Fruit fly (Drosophila melanogaster) whole organism, pupa: ENCODE measurements around the gene CG7201.
A peak's percentile ranks its signal among the peaks of the same experiment; 100 is the strongest.

ENCODE experiments used
- CG10348 ChIP-seq: fragments of 200-800 bp; sonication (Bioruptor generic); IDR thresholded peaks from 2 replicates; pipeline ENCODE4 v1.3.6; 2022; ENCODE audit warnings: missing biosample characterization, missing genetic modification characterization
- CG12605 ChIP-seq: fragments of 200-800 bp; sonication (Bioruptor generic); IDR thresholded peaks from 2 replicates; pipeline ENCODE4 v1.3.6; 2022; ENCODE audit warnings: missing biosample characterization, missing genetic modification characterization
- CG13204 ChIP-seq: fragments of 200-800 bp; sonication (Bioruptor generic); optimal IDR thresholded peaks from 2 replicates; lab custom pipeline; 2018; ENCODE audit warnings: missing biosample characterization, mild to moderate bottlenecking, missing genetic modification characterization, moderate library complexity
- CG14655 ChIP-seq: fragments of 200-800 bp; sonication (Bioruptor generic); optimal IDR thresholded peaks from 3 replicates; lab custom pipeline; 2017; ENCODE audit warnings: mild to moderate bottlenecking, missing biosample characterization, missing genetic modification reagents, missing genetic modification characterization
- CG15710 ChIP-seq: fragments of 200-800 bp; sonication (Bioruptor generic); optimal IDR thresholded peaks from 2 replicates; lab custom pipeline; 2018; ENCODE audit warnings: missing biosample characterization, mild to moderate bottlenecking, missing genetic modification characterization, moderate library complexity
- CG17806 ChIP-seq: fragments of 200-800 bp; sonication (Bioruptor generic); optimal IDR thresholded peaks from 2 replicates; lab custom pipeline; 2018; ENCODE audit warnings: missing biosample characterization, mild to moderate bottlenecking, missing genetic modification characterization, moderate library complexity
- CG32121 ChIP-seq: fragments of 200-800 bp; sonication (Bioruptor generic); IDR thresholded peaks from 2 replicates; pipeline ENCODE4 v1.3.6; 2022; ENCODE audit warnings: missing biosample characterization, missing genetic modification characterization
- CG34367 ChIP-seq: fragments of 200-800 bp; sonication (Bioruptor generic); optimal IDR thresholded peaks from 2 replicates; lab custom pipeline; 2018; ENCODE audit warnings: missing biosample characterization, mild to moderate bottlenecking, missing genetic modification characterization
- CG4496 ChIP-seq: fragments of 200-800 bp; sonication (Bioruptor generic); IDR thresholded peaks from 3 replicates; pipeline ENCODE4 v1.3.6; 2022; ENCODE audit warnings: missing biosample characterization, missing genetic modification characterization
- CG8159 ChIP-seq: fragments of 200-800 bp; sonication (Bioruptor generic); optimal IDR thresholded peaks from 3 replicates; lab custom pipeline; 2018; ENCODE audit warnings: missing biosample characterization, mild to moderate bottlenecking, missing genetic modification characterization, moderate library complexity
- CG8301 ChIP-seq: fragments of 200-800 bp; sonication (Bioruptor generic); optimal IDR thresholded peaks from 2 replicates; lab custom pipeline; 2018; ENCODE audit warnings: missing biosample characterization, mild to moderate bottlenecking, missing genetic modification characterization
- CG9948 ChIP-seq: fragments of 200-800 bp; sonication (Bioruptor generic); optimal IDR thresholded peaks from 2 replicates; lab custom pipeline; 2018; ENCODE audit warnings: missing biosample characterization, mild to moderate bottlenecking, missing genetic modification characterization, moderate library complexity
- D1 ChIP-seq: fragments of 200-800 bp; sonication (Bioruptor generic); optimal IDR thresholded peaks from 2 replicates; lab custom pipeline; 2018; ENCODE audit warnings: missing biosample characterization, mild to moderate bottlenecking, missing genetic modification characterization, moderate library complexity
- EcR ChIP-seq: fragments of 200-800 bp; sonication (Bioruptor generic); optimal IDR thresholded peaks from 3 replicates; lab custom pipeline; 2019; ENCODE audit warnings: missing biosample characterization, missing genetic modification characterization, mild to moderate bottlenecking, moderate library complexity, missing genetic modification reagents
- Ets98B ChIP-seq: fragments of 200-800 bp; sonication (Bioruptor generic); IDR thresholded peaks from 2 replicates; pipeline ENCODE4 v1.3.6; 2022; ENCODE audit warnings: missing biosample characterization, missing genetic modification characterization
- Pif1A ChIP-seq: fragments of 200-800 bp; sonication (Bioruptor generic); optimal IDR thresholded peaks from 3 replicates; lab custom pipeline; 2016; ENCODE audit warnings: missing biosample characterization, missing genetic modification characterization
- Pif1B ChIP-seq: fragments of 200-800 bp; sonication (Bioruptor generic); optimal IDR thresholded peaks from 3 replicates; lab custom pipeline; 2016; ENCODE audit warnings: missing biosample characterization, missing genetic modification characterization
- Snoo ChIP-seq: fragments of 200-800 bp; sonication (Bioruptor generic); optimal IDR thresholded peaks from 3 replicates; lab custom pipeline; 2017; ENCODE audit warnings: missing biosample characterization, mild to moderate bottlenecking, missing genetic modification characterization, inconsistent platforms
- fd96Ca ChIP-seq: fragments of 200-800 bp; sonication (Bioruptor generic); IDR thresholded peaks from 3 replicates; pipeline ENCODE4 v1.3.6; 2022; ENCODE audit warnings: missing biosample characterization, missing genetic modification characterization
- gl ChIP-seq: fragments of 200-800 bp; sonication (Bioruptor generic); optimal IDR thresholded peaks from 2 replicates; lab custom pipeline; 2018; ENCODE audit warnings: missing biosample characterization, mild to moderate bottlenecking, missing genetic modification characterization
- rn ChIP-seq: fragments of 200-800 bp; sonication (Bioruptor generic); IDR thresholded peaks from 2 replicates; pipeline ENCODE4 v1.3.6; 2022; ENCODE audit warnings: missing biosample characterization, missing genetic modification characterization

The CG7201 gene

dm6 chr3L:8295227-8295626 lies at the start of gene CG7201:
CG7201 (minus strand) TSS chr3L:8295327.
- TF ChIP-seq CG4496 (0 out of 3 replicates have a peak, but pooled peaks have one; percentile 16), rn (GFP tag; lab: Robert Waterston, UW) (peak; percentile 4; the same call in 1 of the 2 replicates), Pif1A (GFP tag; lab: Kevin White, UChicago) (no peak)

- TF ChIP-seq CG8159 (tag; lab: Kevin White, UChicago) (peak; percentile 57), CG12605 (GFP tag; lab: Robert Waterston, UW) (no peak), CG34367 (tag; lab: Kevin White, UChicago) (peak; percentile 49), EcR (no peak), Snoo (tag; lab: Kevin White, UChicago) (peak; percentile 26), CG17806 (peak; percentile 38), CG10348 (GFP tag; lab: Robert Waterston, UW) (no peak), CG4496 (peak; percentile 44; the same call in 2 of the 3 replicates), Pif1A (GFP tag; lab: Kevin White, UChicago) (peak; percentile 68), CG8301 (peak; percentile 28), CG15710 (peak; percentile 44)
These were observed 45.4 kb upstream of the CG7201 start, which contains the start of the genes Prim1 and CG7083 for dm6 chr3L:8340264-8341095. Prim1 (plus strand) TSS chr3L:8340314. CG7083 (plus strand) TSS chr3L:8340785.

dm6 chr3L:8338921-8339320 lies 43.8 kb upstream of the CG7201 start, which contains the start of gene Pex2:
Pex2 (plus strand) TSS chr3L:8339051.
- TF ChIP-seq CG34367 (tag; lab: Kevin White, UChicago) (no peak), CG15710 (no peak), CG32121 (GFP tag; lab: Robert Waterston, UW) (peak; percentile 18; the same call in 1 of the 2 replicates), Snoo (tag; lab: Kevin White, UChicago) (no peak), CG9948 (tag; lab: Kevin White, UChicago) (no peak), D1 (no peak), fd96Ca (GFP tag; lab: Robert Waterston, UW) (no peak), Ets98B (no peak), CG4496 (0 out of 3 replicates have a peak, but pooled peaks have one; percentile 13), CG8301 (peak; percentile 6), CG12605 (GFP tag; lab: Robert Waterston, UW) (no peak), CG8159 (tag; lab: Kevin White, UChicago) (peak; percentile 16), EcR (no peak), Pif1A (GFP tag; lab: Kevin White, UChicago) (peak; percentile 10)

- TF ChIP-seq CG12605 (GFP tag; lab: Robert Waterston, UW) (no peak), gl (tag; lab: Kevin White, UChicago) (no peak), fd96Ca (GFP tag; lab: Robert Waterston, UW) (no peak), Snoo (tag; lab: Kevin White, UChicago) (no peak), CG34367 (tag; lab: Kevin White, UChicago) (no peak), CG9948 (tag; lab: Kevin White, UChicago) (no peak), CG13204 (GFP tag; lab: Kevin White, UChicago) (no peak), CG4496 (no peak), rn (GFP tag; lab: Robert Waterston, UW) (no peak), CG10348 (GFP tag; lab: Robert Waterston, UW) (no peak), CG15710 (no peak), CG17806 (no peak), Pif1B (no peak)
- TF ChIP-seq, all 21 proteins: peak for 0
These were observed 41.2 kb upstream of the CG7201 start, which contains the start of gene Cpr66Cb for dm6 chr3L:8336372-8336771. Cpr66Cb (plus strand) TSS chr3L:8336672.

dm6 chr3L:8334338-8334737 lies 39.2 kb upstream of the CG7201 start:
- 0 out of 2 replicates have a peak, but pooled peaks have one; percentile 35 for TF ChIP-seq Ets98B
- TF ChIP-seq CG8301, result no peak
- TF ChIP-seq fd96Ca (GFP tag; lab: Robert Waterston, UW), result peak; percentile 13; the same call in 1 of the 3 replicates

- TF ChIP-seq CG14655, result no peak
- TF ChIP-seq CG4496, result no peak
- no peak for TF ChIP-seq Ets98B
- no peak for TF ChIP-seq CG32121 (GFP tag; lab: Robert Waterston, UW)
- TF ChIP-seq fd96Ca (GFP tag; lab: Robert Waterston, UW), result no peak
- TF ChIP-seq Pif1A (GFP tag; lab: Kevin White, UChicago), result no peak
- no peak for TF ChIP-seq Pif1B
- TF ChIP-seq CG10348 (GFP tag; lab: Robert Waterston, UW), result no peak
- no peak for TF ChIP-seq CG12605 (GFP tag; lab: Robert Waterston, UW)
- TF ChIP-seq EcR, result no peak
- no peak for TF ChIP-seq CG17806
- TF ChIP-seq CG13204 (GFP tag; lab: Kevin White, UChicago), result no peak
- TF ChIP-seq gl (tag; lab: Kevin White, UChicago), result no peak
- no peak for TF ChIP-seq CG8159 (tag; lab: Kevin White, UChicago)
- TF ChIP-seq CG8301, result no peak
- TF ChIP-seq Snoo (tag; lab: Kevin White, UChicago), result no peak
- TF ChIP-seq CG9948 (tag; lab: Kevin White, UChicago), result no peak
- TF ChIP-seq CG15710, result no peak
These were observed 38.4 kb upstream of the CG7201 start for dm6 chr3L:8333574-8333973.
